Fruit fly (Drosophila melanogaster): Measurements from ENCODE around the gene CG10383.

The CG10383 gene

DNA sequence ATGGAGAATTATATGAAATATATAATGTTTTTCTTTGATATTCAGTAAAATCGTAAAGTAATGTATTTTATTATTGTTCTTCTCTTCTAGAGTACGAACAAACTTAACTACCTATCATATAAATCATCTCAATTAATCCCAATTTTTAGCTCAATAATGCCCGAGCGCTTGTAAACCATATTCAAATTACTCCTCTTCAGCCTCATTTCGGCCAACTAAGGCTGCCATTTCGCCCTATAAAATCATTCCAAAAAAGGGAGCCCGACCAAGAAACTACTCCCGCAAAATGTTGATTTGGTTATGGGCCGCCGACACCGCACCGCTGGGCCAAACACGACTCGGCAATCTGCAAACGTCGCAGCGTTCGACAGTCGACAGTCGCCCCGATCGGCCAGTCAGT, 47.3 kb upstream of the CG10383 start:
- TF ChIP-seq GATAd (GFP tag; optimal IDR thresholded peaks at IDR 0.05) (no peak), Hr83 (GFP tag; optimal IDR thresholded peaks at IDR 0.05; ENCODE audit: poor library complexity, severe bottlenecking) (no peak), woc (GFP tag; optimal IDR thresholded peaks at IDR 0.05) (no peak), h (GFP tag; optimal IDR thresholded peaks at IDR 0.05) (no peak), Rel (GFP tag; optimal IDR thresholded peaks at IDR 0.05) (no peak), Rel (tag; optimal IDR thresholded peaks at IDR 0.05) (no peak), OdsH (GFP tag; optimal IDR thresholded peaks at IDR 0.05) (no peak), fru (GFP tag; optimal IDR thresholded peaks at IDR 0.05) (no peak), CG9705 (GFP tag; optimal IDR thresholded peaks at IDR 0.05) (no peak), N (GFP tag; optimal IDR thresholded peaks at IDR 0.05) (no peak), Mio (GFP tag; optimal IDR thresholded peaks at IDR 0.05) (no peak), foxo (GFP tag; optimal IDR thresholded peaks at IDR 0.05) (no peak), rgr (GFP tag; optimal IDR thresholded peaks at IDR 0.05) (no peak), Hnf4 (GFP tag; optimal IDR thresholded peaks at IDR 0.05) (no peak), CrebA (GFP tag; optimal IDR thresholded peaks at IDR 0.05; ENCODE audit: borderline replicate concordance) (no peak), Jra (GFP tag; optimal IDR thresholded peaks at IDR 0.05) (no peak)

DNA sequence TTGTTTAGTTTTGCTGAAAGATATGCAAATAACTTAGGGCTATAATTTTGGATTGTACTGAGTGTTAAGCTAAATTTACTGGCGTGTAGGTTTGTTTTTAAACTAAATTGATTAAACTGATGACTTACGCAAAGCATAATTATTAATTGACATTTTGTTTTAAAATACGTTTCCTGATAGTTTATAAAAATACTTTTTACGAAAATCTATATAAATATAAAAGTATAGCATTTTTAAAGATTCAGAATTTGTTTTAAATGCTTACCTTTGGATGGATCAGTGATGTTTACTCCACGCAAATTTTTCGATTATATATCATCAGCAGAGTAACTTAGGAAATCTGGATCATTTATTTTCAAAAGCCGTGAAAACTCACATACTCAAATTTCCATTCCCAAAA, 44.6 kb upstream of the CG10383 start, which contains the start of the genes CG42752 and CG15167:
TSS of gene CG42752 (minus strand) at position 101 of the 400 bp plus-strand sequence.
TSS of gene CG15167 (plus strand) at position 349 of the 400 bp plus-strand sequence.
- TF ChIP-seq Myc (optimal IDR thresholded peaks at IDR 0.05) = no peak
- TF ChIP-seq dmrt93B (GFP tag; optimal IDR thresholded peaks at IDR 0.05) = no peak
- TF ChIP-seq Dfd (GFP tag; optimal IDR thresholded peaks at IDR 0.05) = no peak
- no peak for TF ChIP-seq CG9705 (GFP tag; optimal IDR thresholded peaks at IDR 0.05)
- no peak for TF ChIP-seq Jra (GFP tag; optimal IDR thresholded peaks at IDR 0.05)
- no peak for TF ChIP-seq Sp1 (GFP tag; optimal IDR thresholded peaks at IDR 0.05)
- no peak for TF ChIP-seq rgr (GFP tag; optimal IDR thresholded peaks at IDR 0.05)
- no peak for TF ChIP-seq h (GFP tag; optimal IDR thresholded peaks at IDR 0.05)
- TF ChIP-seq Dif (GFP tag; optimal IDR thresholded peaks at IDR 0.05; ENCODE audit: partially characterized antibody) = no peak
- no peak for TF ChIP-seq dsf (GFP tag; optimal IDR thresholded peaks at IDR 0.05; ENCODE audit: borderline replicate concordance)
- no peak for TF ChIP-seq Rel (GFP tag; optimal IDR thresholded peaks at IDR 0.05)
- TF ChIP-seq Rel (tag; optimal IDR thresholded peaks at IDR 0.05) = no peak
- no peak for TF ChIP-seq dl (GFP tag; optimal IDR thresholded peaks at IDR 0.05; ENCODE audit: insufficient read depth in 1 of 2, partially characterized antibody in 2 of 2)
- TF ChIP-seq sv (GFP tag; optimal IDR thresholded peaks at IDR 0.05) = no peak
- no peak for TF ChIP-seq HLH106 (tag; optimal IDR thresholded peaks at IDR 0.05)
- TF ChIP-seq Mio (GFP tag; optimal IDR thresholded peaks at IDR 0.05) = no peak
- no peak for TF ChIP-seq woc (GFP tag; optimal IDR thresholded peaks at IDR 0.05)
- TF ChIP-seq pan (optimal IDR thresholded peaks at IDR 0.05) = no peak
- TF ChIP-seq GATAd (GFP tag; optimal IDR thresholded peaks at IDR 0.05) = no peak
- no peak for TF ChIP-seq Hr83 (GFP tag; optimal IDR thresholded peaks at IDR 0.05; ENCODE audit: poor library complexity, severe bottlenecking)

DNA sequence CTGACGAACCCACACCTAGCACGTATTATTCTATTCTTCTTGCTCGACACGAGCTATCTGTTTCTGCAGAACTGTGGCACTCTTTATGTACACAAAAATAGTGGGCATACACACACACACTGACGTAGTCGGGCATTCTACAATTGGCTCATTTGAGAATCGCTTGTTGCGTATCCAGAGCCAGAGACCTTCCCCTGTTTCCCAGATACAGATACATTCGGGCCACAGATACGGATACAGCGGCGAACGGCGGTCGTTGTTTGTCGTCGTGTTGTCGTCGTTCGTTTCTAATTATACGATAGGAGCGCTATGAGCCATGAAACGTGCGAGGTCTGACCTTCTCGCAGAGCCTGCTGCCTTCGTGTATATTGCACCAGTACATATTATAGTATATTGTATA, 41.8 kb upstream of the CG10383 start:
- TF ChIP-seq Dif (GFP tag; optimal IDR thresholded peaks at IDR 0.05; ENCODE audit: partially characterized antibody) (no peak), sage (GFP tag; optimal IDR thresholded peaks at IDR 0.05) (no peak), Vsx2 (GFP tag; optimal IDR thresholded peaks at IDR 0.05; ENCODE audit: partially characterized antibody) (no peak), sv (GFP tag; optimal IDR thresholded peaks at IDR 0.05) (no peak), foxo (GFP tag; optimal IDR thresholded peaks at IDR 0.05) (no peak), rgr (GFP tag; optimal IDR thresholded peaks at IDR 0.05) (no peak), CG9705 (GFP tag; optimal IDR thresholded peaks at IDR 0.05) (no peak), HLH106 (tag; optimal IDR thresholded peaks at IDR 0.05) (no peak), Rel (GFP tag; optimal IDR thresholded peaks at IDR 0.05) (no peak), Rel (tag; optimal IDR thresholded peaks at IDR 0.05) (no peak), Dfd (GFP tag; optimal IDR thresholded peaks at IDR 0.05) (no peak), N (GFP tag; optimal IDR thresholded peaks at IDR 0.05) (no peak), pan (optimal IDR thresholded peaks at IDR 0.05) (no peak), Sp1 (GFP tag; optimal IDR thresholded peaks at IDR 0.05) (no peak), GATAd (GFP tag; optimal IDR thresholded peaks at IDR 0.05) (no peak), CG32264 (GFP tag; optimal IDR thresholded peaks at IDR 0.05) (no peak)

DNA sequence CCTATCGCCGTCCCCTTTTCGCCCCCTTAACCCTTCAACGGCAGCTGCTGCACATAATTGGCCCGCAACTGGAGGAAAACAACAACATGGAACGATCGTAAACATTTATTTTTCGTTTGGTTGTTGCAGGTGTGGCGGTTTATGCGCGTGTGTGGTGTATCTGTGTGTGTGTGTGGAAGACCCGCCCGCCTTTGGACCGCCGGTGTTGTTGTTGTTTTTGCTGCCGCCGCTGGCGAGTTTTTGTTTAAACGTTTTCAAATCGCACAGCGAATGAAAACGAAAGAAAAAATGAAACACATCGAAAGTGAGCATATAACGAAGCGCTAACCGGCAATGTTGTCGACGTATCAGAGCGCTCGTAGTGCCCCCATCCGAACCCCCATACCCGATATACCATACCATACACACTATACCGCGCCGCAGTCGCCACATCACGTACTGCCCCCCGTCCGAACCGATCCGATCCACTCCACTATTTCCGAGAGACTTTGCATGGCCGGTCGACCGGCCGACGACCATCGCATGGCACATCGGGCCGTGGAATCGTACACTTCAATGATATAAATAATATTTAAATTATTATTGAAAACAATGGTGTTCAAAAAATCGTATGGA, 40.3 kb upstream of the CG10383 start:
- TF ChIP-seq woc (GFP tag; optimal IDR thresholded peaks at IDR 0.05) (no peak), CrebA (GFP tag; optimal IDR thresholded peaks at IDR 0.05; ENCODE audit: borderline replicate concordance) (no peak), tai (GFP tag; optimal IDR thresholded peaks at IDR 0.05) (no peak), lola (GFP tag; optimal IDR thresholded peaks at IDR 0.05) (no peak), psq (GFP tag; optimal IDR thresholded peaks at IDR 0.05) (no peak), jim (GFP tag; optimal IDR thresholded peaks at IDR 0.05) (no peak), Mio (GFP tag; optimal IDR thresholded peaks at IDR 0.05) (no peak)
